Worm (Caenorhabditis elegans): ENCODE results near the gene tbc-11.

The tbc-11 gene

DNA sequence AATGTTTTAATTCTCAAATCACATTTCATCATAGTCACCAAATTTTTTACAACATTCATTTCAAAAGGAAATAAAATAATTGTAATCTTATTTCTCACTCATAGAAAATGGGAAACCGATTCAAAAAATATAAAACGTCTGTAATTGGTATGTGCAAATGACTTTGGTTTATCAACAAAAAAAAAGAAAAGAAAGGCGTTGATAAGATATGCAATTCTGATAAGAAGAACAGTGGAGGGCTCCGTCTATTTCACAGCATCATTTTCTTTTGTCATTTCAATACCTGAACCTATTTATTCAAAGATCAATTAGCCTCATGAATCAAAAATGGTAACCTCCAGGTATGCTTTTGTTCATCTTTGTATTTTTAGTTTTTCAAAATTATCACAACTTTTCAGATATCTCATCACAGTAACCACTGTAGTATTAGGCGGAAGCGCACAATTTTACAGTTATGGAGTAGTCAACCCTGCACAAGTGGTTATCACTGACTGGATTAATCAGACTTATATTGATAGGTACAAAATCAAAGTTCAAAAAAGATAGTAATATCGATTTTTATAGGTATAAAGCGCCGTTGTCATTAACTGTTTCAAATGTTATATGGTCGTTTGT lies 13.6 kb downstream of the tbc-11 start, which contains the start of gene F53H8.3:
Gene F53H8.3, plus strand, starts transcription at position 275 of the 615 bp plus-strand sequence.
- no peak for TF ChIP-seq flt-1 (GFP tag; IDR thresholded peaks at IDR 0.05)
- TF ChIP-seq tbx-37 (GFP tag; conservative IDR thresholded peaks at IDR 0.05): no peak
- no peak for TF ChIP-seq hnd-1 (tag; optimal IDR thresholded peaks at IDR 0.05)
- TF ChIP-seq hmg-4 (GFP tag; optimal IDR thresholded peaks at IDR 0.05): no peak

DNA sequence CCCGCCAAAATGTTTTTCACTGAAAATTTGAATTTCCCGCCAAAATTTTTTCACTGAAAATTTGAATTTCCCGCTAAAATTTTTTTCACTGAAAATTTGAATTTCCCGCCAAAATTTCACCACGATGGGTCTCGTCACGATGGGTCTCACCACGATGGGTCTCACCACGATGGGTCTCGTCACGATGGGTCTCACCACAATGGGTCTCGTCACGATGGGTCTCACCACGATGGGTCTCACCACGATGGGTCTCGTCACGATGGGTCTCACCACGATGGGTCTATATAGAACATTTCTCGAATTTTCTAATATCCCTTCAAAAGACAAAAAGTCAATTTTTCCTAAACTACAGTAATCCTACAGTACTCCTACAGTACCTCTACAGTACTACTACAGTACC lies 18.9 kb downstream of the tbc-11 start:
- TF ChIP-seq pes-1 (GFP tag; IDR thresholded peaks at IDR 0.05) (peak; percentile 47; the same call in 1 of the 2 replicates), flt-1 (GFP tag; IDR thresholded peaks at IDR 0.05) (0 out of 2 replicates have a peak, but pooled peaks have one; percentile 39)

DNA sequence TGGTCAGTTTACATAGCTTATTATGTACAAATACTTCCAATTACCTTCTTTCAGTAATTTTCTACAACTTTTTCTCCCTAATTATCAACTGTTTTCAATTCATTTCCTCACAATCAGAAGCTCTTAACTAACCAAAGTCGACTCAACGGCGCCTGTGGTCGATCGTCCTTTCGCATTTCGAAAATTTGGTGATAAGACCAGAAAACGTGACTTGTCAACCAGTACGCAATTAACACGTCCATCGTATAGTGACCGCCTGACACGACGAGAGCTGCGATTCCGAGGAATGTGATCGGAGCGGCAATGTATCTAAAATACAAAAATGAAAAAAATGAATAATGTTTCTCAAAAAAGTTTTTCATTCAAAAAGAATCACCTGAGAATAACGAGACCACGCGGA lies 20.9 kb downstream of the tbc-11 start:
- TF ChIP-seq sea-1 (GFP tag; conservative IDR thresholded peaks at IDR 0.05): no peak
- no peak for TF ChIP-seq flt-1 (GFP tag; IDR thresholded peaks at IDR 0.05)
- no peak for TF ChIP-seq ceh-13 (GFP tag; optimal IDR thresholded peaks at IDR 0.05)
- TF ChIP-seq ama-1 (optimal IDR thresholded peaks at IDR 0.05): no peak
- TF ChIP-seq ets-7 (tag; optimal IDR thresholded peaks at IDR 0.05): no peak
- TF ChIP-seq F13C5.2 (tag; optimal IDR thresholded peaks at IDR 0.05): no peak
- TF ChIP-seq pes-1 (GFP tag; IDR thresholded peaks at IDR 0.05): no peak
- no peak for TF ChIP-seq tbx-37 (GFP tag; conservative IDR thresholded peaks at IDR 0.05)
- TF ChIP-seq tbx-11 (GFP tag; IDR thresholded peaks at IDR 0.05): no peak
- TF ChIP-seq hmg-4 (GFP tag; optimal IDR thresholded peaks at IDR 0.05): no peak
- no peak for TF ChIP-seq B0310.2 (tag; optimal IDR thresholded peaks at IDR 0.05)
- no peak for TF ChIP-seq scrt-1 (GFP tag; IDR thresholded peaks at IDR 0.05)
- TF ChIP-seq tra-4 (tag; optimal IDR thresholded peaks at IDR 0.05): no peak
- no peak for TF ChIP-seq hmbx-1 (tag; optimal IDR thresholded peaks at IDR 0.05)
- TF ChIP-seq ceh-36 (tag; optimal IDR thresholded peaks at IDR 0.05): no peak
- TF ChIP-seq hnd-1 (tag; optimal IDR thresholded peaks at IDR 0.05): no peak

DNA sequence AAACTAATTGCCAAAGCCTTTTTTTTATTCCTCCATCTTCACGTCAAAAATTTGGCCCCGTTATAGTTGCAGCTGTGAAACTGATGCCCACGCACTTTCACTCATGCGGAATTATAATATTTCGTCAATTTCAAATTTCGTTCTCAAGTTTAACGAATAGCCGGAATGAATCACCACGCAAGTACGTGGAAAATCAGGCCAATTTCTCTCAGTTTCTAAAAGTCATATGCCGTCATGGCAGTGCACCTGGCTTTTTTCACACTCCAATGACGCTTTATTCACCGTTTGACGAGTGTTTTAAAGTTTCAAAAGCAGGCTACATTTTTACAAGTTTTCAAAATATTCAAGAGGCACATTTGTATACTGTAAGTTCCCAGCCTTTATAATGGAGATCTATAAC lies 23.1 kb downstream of the tbc-11 start:
- TF ChIP-seq tra-4 (tag; optimal IDR thresholded peaks at IDR 0.05): no peak
- no peak for TF ChIP-seq ama-1 (optimal IDR thresholded peaks at IDR 0.05)
- no peak for TF ChIP-seq tbx-37 (GFP tag; conservative IDR thresholded peaks at IDR 0.05)
- no peak for TF ChIP-seq tbx-11 (GFP tag; IDR thresholded peaks at IDR 0.05)
- no peak for TF ChIP-seq ceh-13 (GFP tag; optimal IDR thresholded peaks at IDR 0.05)
- no peak for TF ChIP-seq ets-7 (tag; optimal IDR thresholded peaks at IDR 0.05)
- no peak for TF ChIP-seq ceh-36 (tag; optimal IDR thresholded peaks at IDR 0.05)
- TF ChIP-seq pes-1 (GFP tag; IDR thresholded peaks at IDR 0.05): no peak
- no peak for TF ChIP-seq sea-1 (GFP tag; conservative IDR thresholded peaks at IDR 0.05)
- TF ChIP-seq scrt-1 (GFP tag; IDR thresholded peaks at IDR 0.05): no peak
- no peak for TF ChIP-seq hnd-1 (tag; optimal IDR thresholded peaks at IDR 0.05)
- no peak for TF ChIP-seq hmg-4 (GFP tag; optimal IDR thresholded peaks at IDR 0.05)
- TF ChIP-seq aly-1 (tag; optimal IDR thresholded peaks at IDR 0.05): no peak
- no peak for TF ChIP-seq F13C5.2 (tag; optimal IDR thresholded peaks at IDR 0.05)
- no peak for TF ChIP-seq B0310.2 (tag; optimal IDR thresholded peaks at IDR 0.05)
- no peak for TF ChIP-seq flt-1 (GFP tag; IDR thresholded peaks at IDR 0.05)
- TF ChIP-seq hmbx-1 (tag; optimal IDR thresholded peaks at IDR 0.05): no peak

DNA sequence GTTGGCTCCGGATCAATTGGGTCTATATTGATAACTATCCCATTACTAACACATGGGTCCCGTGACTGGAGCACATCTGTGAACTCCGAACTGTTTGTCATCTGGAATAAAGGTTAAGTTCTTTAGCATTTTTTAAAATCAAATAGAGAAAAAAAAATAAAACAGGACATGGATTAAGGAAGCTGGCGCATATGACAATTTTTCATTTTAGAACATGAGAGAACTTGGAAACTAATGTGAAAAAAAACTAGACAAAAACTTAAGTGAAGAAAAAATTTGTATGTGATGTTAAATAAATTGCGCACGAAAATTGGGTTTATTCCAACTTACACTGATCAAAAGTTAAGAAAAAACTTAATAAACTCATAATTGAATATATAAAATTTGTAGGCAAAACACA lies 24.0 kb downstream of the tbc-11 start, which contains the start of gene sms-2:
Gene sms-2, minus strand, starts transcription at position 101 of the 400 bp plus-strand sequence.
- TF ChIP-seq ceh-13 (GFP tag; optimal IDR thresholded peaks at IDR 0.05) (no peak), hmg-4 (GFP tag; optimal IDR thresholded peaks at IDR 0.05) (no peak), B0310.2 (tag; optimal IDR thresholded peaks at IDR 0.05) (no peak), flt-1 (GFP tag; IDR thresholded peaks at IDR 0.05) (no peak), ama-1 (optimal IDR thresholded peaks at IDR 0.05) (no peak), scrt-1 (GFP tag; IDR thresholded peaks at IDR 0.05) (no peak), tbx-11 (GFP tag; IDR thresholded peaks at IDR 0.05) (no peak), tbx-37 (GFP tag; conservative IDR thresholded peaks at IDR 0.05) (no peak), ceh-36 (tag; optimal IDR thresholded peaks at IDR 0.05) (no peak), F13C5.2 (tag; optimal IDR thresholded peaks at IDR 0.05) (no peak), hmbx-1 (tag; optimal IDR thresholded peaks at IDR 0.05) (no peak), hnd-1 (tag; optimal IDR thresholded peaks at IDR 0.05) (no peak), tra-4 (tag; optimal IDR thresholded peaks at IDR 0.05) (no peak)

DNA sequence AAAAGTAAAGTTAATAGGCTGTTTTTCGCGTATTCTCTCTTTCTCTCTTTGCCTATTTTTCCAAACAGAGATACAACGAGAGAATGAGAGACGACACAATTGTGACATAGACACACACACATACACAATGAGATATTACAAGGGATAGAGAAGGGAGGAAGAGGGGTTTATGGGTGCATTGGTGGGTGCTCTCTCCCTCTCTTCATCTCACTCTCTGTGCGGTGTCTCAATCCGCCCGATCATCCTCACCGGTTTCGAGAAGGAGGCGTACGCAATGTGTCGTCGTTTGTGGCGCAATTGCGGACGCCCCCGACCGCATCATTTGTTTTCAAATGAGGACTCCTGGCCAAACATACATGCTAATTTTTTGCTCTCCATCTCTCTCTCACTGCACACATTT lies 24.7 kb downstream of the tbc-11 start:
- TF ChIP-seq sea-1 (GFP tag; conservative IDR thresholded peaks at IDR 0.05) (peak; percentile 68; the same call in 1 of the 2 replicates), hmbx-1 (tag; optimal IDR thresholded peaks at IDR 0.05) (no peak), aly-1 (tag; optimal IDR thresholded peaks at IDR 0.05) (peak; percentile 67), flt-1 (GFP tag; IDR thresholded peaks at IDR 0.05) (peak; percentile 57; the same call in 1 of the 2 replicates), tbx-37 (GFP tag; conservative IDR thresholded peaks at IDR 0.05) (no peak), F13C5.2 (tag; optimal IDR thresholded peaks at IDR 0.05) (peak; percentile 95), hnd-1 (tag; optimal IDR thresholded peaks at IDR 0.05) (peak; percentile 10), ets-7 (tag; optimal IDR thresholded peaks at IDR 0.05) (peak; percentile 69), ama-1 (optimal IDR thresholded peaks at IDR 0.05) (no peak), ceh-36 (tag; optimal IDR thresholded peaks at IDR 0.05) (peak; percentile 38), B0310.2 (tag; optimal IDR thresholded peaks at IDR 0.05) (peak; percentile 36), tra-4 (tag; optimal IDR thresholded peaks at IDR 0.05) (no peak), ceh-13 (GFP tag; optimal IDR thresholded peaks at IDR 0.05) (no peak), pes-1 (GFP tag; IDR thresholded peaks at IDR 0.05) (peak; percentile 23; the same call in 1 of the 2 replicates), tbx-11 (GFP tag; IDR thresholded peaks at IDR 0.05) (peak; percentile 25; the same call in 1 of the 2 replicates), hmg-4 (GFP tag; optimal IDR thresholded peaks at IDR 0.05) (peak; percentile 98), scrt-1 (GFP tag; IDR thresholded peaks at IDR 0.05) (peak; percentile 64)

DNA sequence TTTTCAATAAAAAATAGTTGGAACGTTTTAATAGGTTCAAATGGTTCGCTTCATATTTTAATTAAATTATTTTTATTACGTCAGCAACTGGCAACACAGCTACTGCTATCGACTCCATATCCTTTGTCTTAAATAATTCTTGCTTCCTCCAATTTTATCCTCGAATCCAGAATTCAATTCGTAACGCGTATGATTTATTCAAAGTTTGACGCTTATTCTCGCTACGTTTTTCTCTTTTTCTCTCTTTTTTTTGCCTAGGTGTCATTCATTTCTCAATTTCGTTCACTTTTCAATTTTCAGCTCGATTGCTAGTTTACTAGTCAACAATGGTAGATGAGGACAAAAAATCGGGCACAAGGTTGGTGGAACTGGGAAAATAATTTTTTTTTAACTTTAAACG lies 25.7 kb downstream of the tbc-11 start, which contains the start of gene arr-1:
Gene arr-1, plus strand, starts transcription at position 301 of the 400 bp plus-strand sequence.
- TF ChIP-seq pes-1 (GFP tag; IDR thresholded peaks at IDR 0.05): no peak
- no peak for TF ChIP-seq sea-1 (GFP tag; conservative IDR thresholded peaks at IDR 0.05)
- no peak for TF ChIP-seq ets-7 (tag; optimal IDR thresholded peaks at IDR 0.05)
- no peak for TF ChIP-seq aly-1 (tag; optimal IDR thresholded peaks at IDR 0.05)
- no peak for TF ChIP-seq hmbx-1 (tag; optimal IDR thresholded peaks at IDR 0.05)
- no peak for TF ChIP-seq hmg-4 (GFP tag; optimal IDR thresholded peaks at IDR 0.05)
- TF ChIP-seq hnd-1 (tag; optimal IDR thresholded peaks at IDR 0.05): no peak
- TF ChIP-seq ceh-36 (tag; optimal IDR thresholded peaks at IDR 0.05): no peak
- TF ChIP-seq tbx-37 (GFP tag; conservative IDR thresholded peaks at IDR 0.05): no peak
- TF ChIP-seq tra-4 (tag; optimal IDR thresholded peaks at IDR 0.05): no peak
- no peak for TF ChIP-seq B0310.2 (tag; optimal IDR thresholded peaks at IDR 0.05)
- no peak for TF ChIP-seq ceh-13 (GFP tag; optimal IDR thresholded peaks at IDR 0.05)
- TF ChIP-seq tbx-11 (GFP tag; IDR thresholded peaks at IDR 0.05): no peak
- no peak for TF ChIP-seq ama-1 (optimal IDR thresholded peaks at IDR 0.05)

Measured in whole organism, early embryonic.